In genomic region chr2L:21784790-21785425, dm6 we compare ENCODE assay signal across 1 fruit fly cellular context.
A peak's percentile ranks its signal among the peaks of the same experiment; 100 is the strongest.
TF ChIP-seq lines count a peak whose summit lies in the region.

No protein-coding gene starts in this region.

TF ChIP-seq in whole organism, embryonic, 481 proteins besides CTCF, POLR2A, EP300 and RAD21 (continued from another document and continues in another):
- TF ChIP-seq crc (GFP tag; optimal IDR thresholded peaks at IDR 0.05; lab: Kevin White, UChicago): no peak
- no peak for TF ChIP-seq fru (optimal IDR thresholded peaks at IDR 0.05; lab: Kevin White, UChicago)
- TF ChIP-seq CG10654 (GFP tag; optimal IDR thresholded peaks at IDR 0.05; lab: Kevin White, UChicago): no peak
- no peak for TF ChIP-seq Rx (GFP tag; IDR thresholded peaks at IDR 0.05; lab: Robert Waterston, UW)
- no peak for TF ChIP-seq CG17328 (GFP tag; IDR thresholded peaks at IDR 0.05; lab: Robert Waterston, UW)
- no peak for TF ChIP-seq schlank (tag; optimal IDR thresholded peaks at IDR 0.05; lab: Kevin White, UChicago)
- TF ChIP-seq CG6765 (GFP tag; optimal IDR thresholded peaks at IDR 0.05; lab: Kevin White, UChicago): no peak
- no peak for TF ChIP-seq Fer1 (GFP tag; optimal IDR thresholded peaks at IDR 0.05; lab: Kevin White, UChicago)
- TF ChIP-seq lov (optimal IDR thresholded peaks at IDR 0.05; lab: Kevin White, UChicago): no peak
- TF ChIP-seq lov (GFP tag; IDR thresholded peaks at IDR 0.05; lab: Robert Waterston, UW): no peak
- TF ChIP-seq CG33557 (GFP tag; optimal IDR thresholded peaks at IDR 0.05; lab: Kevin White, UChicago): no peak
- no peak for TF ChIP-seq CG6254 (GFP tag; optimal IDR thresholded peaks at IDR 0.05; lab: Kevin White, UChicago)
- no peak for TF ChIP-seq CG5245 (GFP tag; optimal IDR thresholded peaks at IDR 0.05; lab: Kevin White, UChicago)
- no peak for TF ChIP-seq CG7963 (GFP tag; IDR thresholded peaks at IDR 0.05; lab: Robert Waterston, UW; ENCODE audit: partially characterized antibody)
- no peak for TF ChIP-seq her (GFP tag; optimal IDR thresholded peaks at IDR 0.05; lab: Kevin White, UChicago)
- no peak for TF ChIP-seq slp2 (GFP tag; optimal IDR thresholded peaks at IDR 0.05; lab: Kevin White, UChicago)
- no peak for TF ChIP-seq CG16863 (GFP tag; optimal IDR thresholded peaks at IDR 0.05; lab: Kevin White, UChicago)
- TF ChIP-seq CG10431 (GFP tag; optimal IDR thresholded peaks at IDR 0.05; lab: Kevin White, UChicago): no peak
- TF ChIP-seq CG34224 (GFP tag; IDR thresholded peaks at IDR 0.05; lab: Robert Waterston, UW; ENCODE audit: partially characterized antibody): no peak
- TF ChIP-seq CG11695 (GFP tag; IDR thresholded peaks at IDR 0.05; lab: Robert Waterston, UW): no peak
- TF ChIP-seq zen2 (GFP tag; IDR thresholded peaks at IDR 0.05; lab: Robert Waterston, UW; ENCODE audit: partially characterized antibody): no peak
- TF ChIP-seq dan (GFP tag; IDR thresholded peaks at IDR 0.05; lab: Robert Waterston, UW): no peak
- no peak for TF ChIP-seq CG6791 (GFP tag; IDR thresholded peaks at IDR 0.05; lab: Robert Waterston, UW; ENCODE audit: partially characterized antibody)
- no peak for TF ChIP-seq CG10274 (GFP tag; optimal IDR thresholded peaks at IDR 0.05; lab: Kevin White, UChicago)
- TF ChIP-seq mirr (GFP tag; optimal IDR thresholded peaks at IDR 0.05; lab: Kevin White, UChicago): no peak
- no peak for TF ChIP-seq inv (GFP tag; IDR thresholded peaks at IDR 0.05; lab: Robert Waterston, UW; ENCODE audit: partially characterized antibody)
- TF ChIP-seq Xrp1 (GFP tag; IDR thresholded peaks at IDR 0.05; lab: Robert Waterston, UW): 0 out of 2 replicates have a peak, but pooled peaks have one; percentile 9
- TF ChIP-seq CG34376 (GFP tag; optimal IDR thresholded peaks at IDR 0.05; lab: Kevin White, UChicago): no peak
- TF ChIP-seq CG3726 (GFP tag; IDR thresholded peaks at IDR 0.05; lab: Robert Waterston, UW): no peak
- no peak for TF ChIP-seq pfk (GFP tag; optimal IDR thresholded peaks at IDR 0.05; lab: Kevin White, UChicago)
- no peak for TF ChIP-seq knrl (GFP tag; IDR thresholded peaks at IDR 0.05; lab: Robert Waterston, UW; ENCODE audit: partially characterized antibody)
- TF ChIP-seq Eip74EF (GFP tag; optimal IDR thresholded peaks at IDR 0.05; lab: Kevin White, UChicago): no peak
- TF ChIP-seq CG12769 (tag; optimal IDR thresholded peaks at IDR 0.05; lab: Kevin White, UChicago): no peak
- TF ChIP-seq CG6272 (GFP tag; IDR thresholded peaks at IDR 0.05; lab: Robert Waterston, UW): no peak
- TF ChIP-seq row (GFP tag; IDR thresholded peaks at IDR 0.05; lab: Robert Waterston, UW): 0 out of 3 replicates have a peak, but pooled peaks have one; percentile 16
- no peak for TF ChIP-seq CHES-1-like (GFP tag; optimal IDR thresholded peaks at IDR 0.05; lab: Kevin White, UChicago)
- no peak for TF ChIP-seq ato (GFP tag; IDR thresholded peaks at IDR 0.05; lab: Robert Waterston, UW; ENCODE audit: partially characterized antibody)
- no peak for TF ChIP-seq CG3065 (GFP tag; optimal IDR thresholded peaks at IDR 0.05; lab: Kevin White, UChicago)
- TF ChIP-seq fd64A (GFP tag; optimal IDR thresholded peaks at IDR 0.05; lab: Kevin White, UChicago): no peak
- peak; percentile 9 for TF ChIP-seq CG10147 (GFP tag; optimal IDR thresholded peaks at IDR 0.05; lab: Kevin White, UChicago)
- no peak for TF ChIP-seq toy (GFP tag; IDR thresholded peaks at IDR 0.05; lab: Robert Waterston, UW)
- TF ChIP-seq Ravus (GFP tag; IDR thresholded peaks at IDR 0.05; lab: Robert Waterston, UW): no peak
- no peak for TF ChIP-seq zfh1 (GFP tag; IDR thresholded peaks at IDR 0.05; lab: Robert Waterston, UW)
- no peak for TF ChIP-seq Gsc (GFP tag; IDR thresholded peaks at IDR 0.05; lab: Robert Waterston, UW)
- TF ChIP-seq Hr51 (GFP tag; optimal IDR thresholded peaks at IDR 0.05; lab: Kevin White, UChicago): peak in 1 of 2 experiments; percentile 10
- no peak for TF ChIP-seq CG14014 (GFP tag; IDR thresholded peaks at IDR 0.05; lab: Robert Waterston, UW)
- TF ChIP-seq Bgb (GFP tag; IDR thresholded peaks at IDR 0.05; lab: Robert Waterston, UW; ENCODE audit: partially characterized antibody): no peak
- no peak for TF ChIP-seq CG9817 (tag; optimal IDR thresholded peaks at IDR 0.05; lab: Kevin White, UChicago)
- TF ChIP-seq B-H2 (GFP tag; optimal IDR thresholded peaks at IDR 0.05; lab: Kevin White, UChicago): no peak
- TF ChIP-seq D19A (tag; optimal IDR thresholded peaks at IDR 0.05; lab: Kevin White, UChicago): peak; percentile 1
- no peak for TF ChIP-seq CG3995 (GFP tag; optimal IDR thresholded peaks at IDR 0.05; lab: Kevin White, UChicago)
- no peak for TF ChIP-seq Dll (GFP tag; IDR thresholded peaks at IDR 0.05; lab: Robert Waterston, UW; ENCODE audit: partially characterized antibody)
- no peak for TF ChIP-seq CG7928 (GFP tag; optimal IDR thresholded peaks at IDR 0.05; lab: Kevin White, UChicago)
- no peak for TF ChIP-seq Adf1 (GFP tag; IDR thresholded peaks at IDR 0.05; lab: Robert Waterston, UW)
- no peak for TF ChIP-seq NC2β (GFP tag; optimal IDR thresholded peaks at IDR 0.05; lab: Kevin White, UChicago)
- TF ChIP-seq Elba2 (GFP tag; optimal IDR thresholded peaks at IDR 0.05; lab: Kevin White, UChicago): no peak
- TF ChIP-seq Med (GFP tag; lab: Kevin White, UChicago): peak; percentile 64
- TF ChIP-seq kah (GFP tag; optimal IDR thresholded peaks at IDR 0.05; lab: Kevin White, UChicago): no peak
- TF ChIP-seq az2 (GFP tag; optimal IDR thresholded peaks at IDR 0.05; lab: Kevin White, UChicago): peak; percentile 3
- TF ChIP-seq dpn (GFP tag; optimal IDR thresholded peaks at IDR 0.05; lab: Kevin White, UChicago): peak in 1 of 2 experiments; percentile 1
- no peak for TF ChIP-seq Neu2 (GFP tag; optimal IDR thresholded peaks at IDR 0.05; lab: Kevin White, UChicago; ENCODE audit: borderline replicate concordance)
- TF ChIP-seq shn (GFP tag; optimal IDR thresholded peaks at IDR 0.05; lab: Kevin White, UChicago): no peak
- no peak for TF ChIP-seq repo (GFP tag; optimal IDR thresholded peaks at IDR 0.05; lab: Kevin White, UChicago)
- TF ChIP-seq jing (GFP tag; optimal IDR thresholded peaks at IDR 0.05; lab: Kevin White, UChicago): no peak
- no peak for TF ChIP-seq prd (optimal IDR thresholded peaks at IDR 0.05; lab: Kevin White, UChicago)
- TF ChIP-seq prd (GFP tag; IDR thresholded peaks at IDR 0.05; lab: Robert Waterston, UW): no peak
- TF ChIP-seq CG31441 (GFP tag; IDR thresholded peaks at IDR 0.05; lab: Robert Waterston, UW): 0 out of 2 replicates have a peak, but pooled peaks have one; percentile 34
- TF ChIP-seq oc (tag; optimal IDR thresholded peaks at IDR 0.05; lab: Kevin White, UChicago): no peak
- TF ChIP-seq CG12744 (GFP tag; optimal IDR thresholded peaks at IDR 0.05; lab: Kevin White, UChicago): no peak
- no peak for TF ChIP-seq Lim3 (GFP tag; IDR thresholded peaks at IDR 0.05; lab: Robert Waterston, UW)
- TF ChIP-seq caup (GFP tag; optimal IDR thresholded peaks at IDR 0.05; lab: Kevin White, UChicago; ENCODE audit: severe bottlenecking): no peak
- no peak for TF ChIP-seq D (optimal IDR thresholded peaks at IDR 0.05; lab: Kevin White, UChicago)
- peak; percentile 44 for TF ChIP-seq D (GFP tag; optimal IDR thresholded peaks at IDR 0.05; lab: Kevin White, UChicago)
- no peak for TF ChIP-seq H2.0 (GFP tag; IDR thresholded peaks at IDR 0.05; lab: Robert Waterston, UW)
- TF ChIP-seq CG10543 (GFP tag; optimal IDR thresholded peaks at IDR 0.05; lab: Kevin White, UChicago): no peak
- TF ChIP-seq E2f2 (GFP tag; IDR thresholded peaks at IDR 0.05; lab: Robert Waterston, UW): no peak
- TF ChIP-seq Fer3 (tag; optimal IDR thresholded peaks at IDR 0.05; lab: Kevin White, UChicago): no peak
- no peak for TF ChIP-seq CG16813 (GFP tag; IDR thresholded peaks at IDR 0.05; lab: Robert Waterston, UW; ENCODE audit: partially characterized antibody)
- no peak for TF ChIP-seq Hey (tag; optimal IDR thresholded peaks at IDR 0.05; lab: Kevin White, UChicago)
- peak; percentile 60 for TF ChIP-seq pros (GFP tag; optimal IDR thresholded peaks at IDR 0.05; lab: Kevin White, UChicago)
- TF ChIP-seq dati (GFP tag; IDR thresholded peaks at IDR 0.05; lab: Robert Waterston, UW): no peak
- TF ChIP-seq C15 (GFP tag; IDR thresholded peaks at IDR 0.05; lab: Robert Waterston, UW): no peak
- no peak for TF ChIP-seq stc (GFP tag; IDR thresholded peaks at IDR 0.05; lab: Robert Waterston, UW)
- no peak for TF ChIP-seq CG30020 (tag; optimal IDR thresholded peaks at IDR 0.05; lab: Kevin White, UChicago)
- no peak for TF ChIP-seq cad (GFP tag; optimal IDR thresholded peaks at IDR 0.05; lab: Kevin White, UChicago)
- TF ChIP-seq CG10209 (GFP tag; optimal IDR thresholded peaks at IDR 0.05; lab: Kevin White, UChicago): no peak
- no peak for TF ChIP-seq Nf-YA (GFP tag; IDR thresholded peaks at IDR 0.05; lab: Robert Waterston, UW)
- no peak for TF ChIP-seq Dfd (GFP tag; optimal IDR thresholded peaks at IDR 0.05; lab: Kevin White, UChicago)
- no peak for TF ChIP-seq CG15011 (GFP tag; optimal IDR thresholded peaks at IDR 0.05; lab: Kevin White, UChicago)
- no peak for TF ChIP-seq cas (GFP tag; IDR thresholded peaks at IDR 0.05; lab: Robert Waterston, UW)
- TF ChIP-seq ro (GFP tag; IDR thresholded peaks at IDR 0.05; lab: Robert Waterston, UW): no peak
- TF ChIP-seq CG42726 (GFP tag; IDR thresholded peaks at IDR 0.05; lab: Robert Waterston, UW; ENCODE audit: partially characterized antibody): no peak
- TF ChIP-seq seq (GFP tag; IDR thresholded peaks at IDR 0.05; lab: Robert Waterston, UW): no peak
- TF ChIP-seq pita (GFP tag; optimal IDR thresholded peaks at IDR 0.05; lab: Kevin White, UChicago): no peak
- no peak for TF ChIP-seq gcm (GFP tag; optimal IDR thresholded peaks at IDR 0.05; lab: Kevin White, UChicago)
- no peak for TF ChIP-seq vfl (GFP tag; optimal IDR thresholded peaks at IDR 0.05; lab: Kevin White, UChicago)
- TF ChIP-seq sna (GFP tag; IDR thresholded peaks at IDR 0.05; lab: Robert Waterston, UW; ENCODE audit: partially characterized antibody): no peak
- no peak for TF ChIP-seq D19B (GFP tag; optimal IDR thresholded peaks at IDR 0.05; lab: Kevin White, UChicago)
- TF ChIP-seq CG2875 (GFP tag; optimal IDR thresholded peaks at IDR 0.05; lab: Kevin White, UChicago): no peak
- TF ChIP-seq dysf (GFP tag; IDR thresholded peaks at IDR 0.05; lab: Robert Waterston, UW): no peak
- no peak for TF ChIP-seq dm (GFP tag; optimal IDR thresholded peaks at IDR 0.05; lab: Kevin White, UChicago)
- TF ChIP-seq CG13775 (GFP tag; optimal IDR thresholded peaks at IDR 0.05; lab: Kevin White, UChicago): no peak
- no peak for TF ChIP-seq Doc3 (GFP tag; IDR thresholded peaks at IDR 0.05; lab: Robert Waterston, UW; ENCODE audit: partially characterized antibody)
- peak; percentile 54 for TF ChIP-seq CG18262 (tag; optimal IDR thresholded peaks at IDR 0.05; lab: Kevin White, UChicago)
- TF ChIP-seq croc (GFP tag; conservative IDR thresholded peaks at IDR 0.05; lab: Robert Waterston, UW): no peak; the same call in 2 of the 3 replicates
- no peak for TF ChIP-seq Hr39 (optimal IDR thresholded peaks at IDR 0.05; lab: Kevin White, UChicago)
- peak; percentile 17 for TF ChIP-seq CG17359 (tag; optimal IDR thresholded peaks at IDR 0.05; lab: Kevin White, UChicago)
- TF ChIP-seq CG31365 (tag; optimal IDR thresholded peaks at IDR 0.05; lab: Kevin White, UChicago): no peak
- TF ChIP-seq sr (GFP tag; IDR thresholded peaks at IDR 0.05; lab: Robert Waterston, UW): no peak
- no peak for TF ChIP-seq CG33213 (GFP tag; optimal IDR thresholded peaks at IDR 0.05; lab: Kevin White, UChicago)
- no peak for TF ChIP-seq CG10366 (GFP tag; IDR thresholded peaks at IDR 0.05; lab: Robert Waterston, UW)
- TF ChIP-seq CG17186 (GFP tag; optimal IDR thresholded peaks at IDR 0.05; lab: Kevin White, UChicago): no peak
- TF ChIP-seq trh (GFP tag; optimal IDR thresholded peaks at IDR 0.05; lab: Kevin White, UChicago): no peak
- no peak for TF ChIP-seq Ada2b (GFP tag; IDR thresholded peaks at IDR 0.05; lab: Robert Waterston, UW)
- TF ChIP-seq Fer2 (tag; optimal IDR thresholded peaks at IDR 0.05; lab: Kevin White, UChicago): no peak
- TF ChIP-seq sc (optimal IDR thresholded peaks at IDR 0.05; lab: Kevin White, UChicago): no peak
- no peak for TF ChIP-seq sc (GFP tag; optimal IDR thresholded peaks at IDR 0.05; lab: Kevin White, UChicago)
- TF ChIP-seq CG8290 (GFP tag; optimal IDR thresholded peaks at IDR 0.05; lab: Kevin White, UChicago): no peak
- TF ChIP-seq CG8290 (tag; optimal IDR thresholded peaks at IDR 0.05; lab: Kevin White, UChicago): no peak
- no peak for TF ChIP-seq emc (GFP tag; optimal IDR thresholded peaks at IDR 0.05; lab: Kevin White, UChicago)
- no peak for TF ChIP-seq Xbp1 (GFP tag; optimal IDR thresholded peaks at IDR 0.05; lab: Kevin White, UChicago)
- TF ChIP-seq CoRest (tag; optimal IDR thresholded peaks at IDR 0.05; lab: Kevin White, UChicago): peak; percentile 21
- no peak for TF ChIP-seq NfI (GFP tag; optimal IDR thresholded peaks at IDR 0.05; lab: Kevin White, UChicago)
- no peak for TF ChIP-seq scrt (GFP tag; optimal IDR thresholded peaks at IDR 0.05; lab: Kevin White, UChicago)
- TF ChIP-seq bab2 (GFP tag; optimal IDR thresholded peaks at IDR 0.05; lab: Kevin White, UChicago): no peak
- TF ChIP-seq Dek (tag; optimal IDR thresholded peaks at IDR 0.05; lab: Kevin White, UChicago): no peak
- TF ChIP-seq CG32772 (GFP tag; IDR thresholded peaks at IDR 0.05; lab: Robert Waterston, UW): no peak
- no peak for TF ChIP-seq CG1233 (GFP tag; optimal IDR thresholded peaks at IDR 0.05; lab: Kevin White, UChicago)
- no peak for TF ChIP-seq CG11247 (GFP tag; IDR thresholded peaks at IDR 0.05; lab: Robert Waterston, UW)
- TF ChIP-seq pb (GFP tag; optimal IDR thresholded peaks at IDR 0.05; lab: Kevin White, UChicago): no peak
- TF ChIP-seq corto (GFP tag; optimal IDR thresholded peaks at IDR 0.05; lab: Kevin White, UChicago): no peak
- TF ChIP-seq slbo (GFP tag; IDR thresholded peaks at IDR 0.05; lab: Robert Waterston, UW): no peak
- no peak for TF ChIP-seq Gug (GFP tag; IDR thresholded peaks at IDR 0.05; lab: Robert Waterston, UW)
- TF ChIP-seq CG7745 (tag; optimal IDR thresholded peaks at IDR 0.05; lab: Kevin White, UChicago): no peak
- TF ChIP-seq ATbp (GFP tag; optimal IDR thresholded peaks at IDR 0.05; lab: Kevin White, UChicago): peak; percentile 12
- no peak for TF ChIP-seq so (GFP tag; IDR thresholded peaks at IDR 0.05; lab: Robert Waterston, UW)
- no peak for TF ChIP-seq stwl (tag; optimal IDR thresholded peaks at IDR 0.05; lab: Kevin White, UChicago)
- TF ChIP-seq Hmr (GFP tag; optimal IDR thresholded peaks at IDR 0.05; lab: Kevin White, UChicago): peak; percentile 31
- TF ChIP-seq fd96Cb (tag; optimal IDR thresholded peaks at IDR 0.05; lab: Kevin White, UChicago): peak; percentile 21
